Worm (Caenorhabditis elegans): Measurements from ENCODE around the gene dph-1.

Gene dph-1

DNA sequence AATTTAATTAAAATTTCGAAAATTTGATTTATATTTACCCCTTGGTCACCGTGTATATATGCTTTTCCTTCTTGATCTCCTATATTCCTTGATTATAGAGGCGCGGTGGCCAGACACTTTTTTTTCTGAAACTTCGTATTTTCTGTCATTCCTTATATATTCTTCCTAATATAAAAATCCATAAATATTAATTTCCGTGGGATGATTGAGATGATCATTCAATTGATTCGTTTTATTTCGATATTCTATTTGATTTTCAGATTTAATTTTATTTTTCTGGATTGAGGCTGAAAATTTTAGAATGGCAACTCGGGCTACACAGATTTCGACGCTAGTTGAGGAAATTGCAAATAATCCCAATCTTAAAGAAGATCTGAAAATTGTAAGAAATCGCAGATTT, at the start of gene dph-1:
Gene dph-1, plus strand, starts transcription at position 301 of the 400 bp plus-strand sequence.
- TF ChIP-seq mls-2 (tag; optimal IDR thresholded peaks at IDR 0.05) (no peak), ztf-11 (tag; optimal IDR thresholded peaks at IDR 0.05) (no peak), elt-3 (tag; optimal IDR thresholded peaks at IDR 0.05) (no peak), nhr-28 (tag; optimal IDR thresholded peaks at IDR 0.05) (no peak), nhr-12 (tag; optimal IDR thresholded peaks at IDR 0.05) (no peak), sptf-1 (tag; optimal IDR thresholded peaks at IDR 0.05) (no peak), mab-5 (tag; optimal IDR thresholded peaks at IDR 0.05) (no peak), unc-120 (tag; optimal IDR thresholded peaks at IDR 0.05; ENCODE audit: poor library complexity, severe bottlenecking) (no peak), mep-1 (tag; optimal IDR thresholded peaks at IDR 0.05) (no peak), nhr-76 (tag; optimal IDR thresholded peaks at IDR 0.05) (no peak), tbx-8 (GFP tag; optimal IDR thresholded peaks at IDR 0.05) (no peak), pha-4 (tag; optimal IDR thresholded peaks at IDR 0.05) (no peak), blmp-1 (tag; optimal IDR thresholded peaks at IDR 0.05) (no peak), unc-62 (GFP tag; optimal IDR thresholded peaks at IDR 0.05) (no peak), M03D4.4 (tag; optimal IDR thresholded peaks at IDR 0.05) (no peak), nhr-237 (tag; optimal IDR thresholded peaks at IDR 0.05) (no peak), unc-39 (tag; optimal IDR thresholded peaks at IDR 0.05) (no peak)

DNA sequence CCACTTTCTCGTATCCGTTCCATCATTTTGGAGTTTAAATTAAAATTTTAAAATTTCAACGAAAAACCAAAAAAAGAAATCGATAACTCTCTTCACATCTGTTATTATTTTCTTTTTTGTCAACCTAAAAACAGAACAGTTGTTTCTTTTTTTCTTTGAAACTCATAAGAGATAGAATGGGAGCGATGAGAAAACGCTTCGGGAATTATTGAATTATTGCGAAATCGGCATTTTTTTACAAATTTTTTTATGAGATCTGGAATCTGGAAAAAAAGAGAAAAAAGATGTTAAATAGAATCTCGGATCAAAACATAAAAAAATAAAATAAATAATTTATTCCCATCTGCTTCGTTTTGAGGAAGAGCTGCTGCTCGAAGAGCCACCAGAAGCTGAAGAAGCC, 49.2 kb upstream of the dph-1 start, which contains the start of gene C46F11.5:
Gene C46F11.5, minus strand, starts transcription at position 128 of the 400 bp plus-strand sequence.
- no peak for TF ChIP-seq zip-8 (tag; optimal IDR thresholded peaks at IDR 0.05)

DNA sequence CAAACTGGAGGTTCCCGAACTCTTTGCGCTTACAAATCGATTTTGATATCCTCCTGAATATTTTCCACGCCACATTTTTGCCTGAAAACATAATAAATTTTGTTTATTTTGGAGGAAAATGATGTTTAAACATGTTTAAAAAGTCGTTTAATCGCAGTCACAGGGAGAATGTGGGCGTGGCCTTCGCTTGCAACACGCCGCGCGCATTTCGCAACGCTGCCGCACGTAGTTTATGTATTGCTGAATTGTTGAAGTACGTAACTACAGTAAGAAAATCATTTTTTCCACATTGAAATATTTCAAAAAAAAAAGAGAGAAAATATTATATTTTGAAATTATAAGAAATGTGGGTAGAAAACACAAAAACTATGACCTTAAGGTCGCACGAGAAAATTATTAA, 42.5 kb upstream of the dph-1 start, which contains the start of gene C46F11.4:
Gene C46F11.4, minus strand, starts transcription at position 81 of the 400 bp plus-strand sequence.
- TF ChIP-seq M03D4.4 (tag; optimal IDR thresholded peaks at IDR 0.05), result peak; percentile 93
- peak; percentile 84 for TF ChIP-seq unc-120 (tag; optimal IDR thresholded peaks at IDR 0.05; ENCODE audit: poor library complexity, severe bottlenecking)
- TF ChIP-seq snpc-4 (tag; optimal IDR thresholded peaks at IDR 0.05), result no peak
- peak; percentile 73 for TF ChIP-seq lsy-2 (tag; optimal IDR thresholded peaks at IDR 0.05)
- TF ChIP-seq zip-8 (tag; optimal IDR thresholded peaks at IDR 0.05), result no peak
- peak; percentile 93 for TF ChIP-seq mls-2 (tag; optimal IDR thresholded peaks at IDR 0.05)
- peak; percentile 89 for TF ChIP-seq cnd-1 (tag; optimal IDR thresholded peaks at IDR 0.05)
- peak; percentile 74 for TF ChIP-seq bed-3 (GFP tag; optimal IDR thresholded peaks at IDR 0.05)
- TF ChIP-seq ceh-43 (GFP tag; optimal IDR thresholded peaks at IDR 0.05), result peak; percentile 89
- peak; percentile 95 for TF ChIP-seq sptf-1 (tag; optimal IDR thresholded peaks at IDR 0.05)
- TF ChIP-seq nhr-12 (tag; optimal IDR thresholded peaks at IDR 0.05), result peak; percentile 88
- peak; percentile 77 for TF ChIP-seq lin-32 (GFP tag; optimal IDR thresholded peaks at IDR 0.05)
- peak; percentile 79 for TF ChIP-seq tbx-8 (GFP tag; optimal IDR thresholded peaks at IDR 0.05)
- peak; percentile 52 for TF ChIP-seq nhr-237 (tag; optimal IDR thresholded peaks at IDR 0.05)
- TF ChIP-seq pha-4 (tag; optimal IDR thresholded peaks at IDR 0.05), result peak; percentile 69
- peak; percentile 9 for TF ChIP-seq ceh-39 (tag; optimal IDR thresholded peaks at IDR 0.05)
- peak; percentile 77 for TF ChIP-seq unc-39 (tag; optimal IDR thresholded peaks at IDR 0.05)
- no peak for TF ChIP-seq elt-1 (tag; optimal IDR thresholded peaks at IDR 0.05; ENCODE audit: borderline replicate concordance, insufficient read depth)
- peak; percentile 14 for TF ChIP-seq nhr-2 (tag; optimal IDR thresholded peaks at IDR 0.05)
- peak; percentile 29 for TF ChIP-seq unc-62 (GFP tag; optimal IDR thresholded peaks at IDR 0.05)
- peak; percentile 25 for TF ChIP-seq ces-1 (GFP tag; optimal IDR thresholded peaks at IDR 0.05)
- TF ChIP-seq elt-3 (tag; optimal IDR thresholded peaks at IDR 0.05), result no peak
- TF ChIP-seq ceh-83 (GFP tag; optimal IDR thresholded peaks at IDR 0.05), result peak; percentile 86
- peak; percentile 56 for TF ChIP-seq ham-2 (GFP tag; optimal IDR thresholded peaks at IDR 0.05)
- TF ChIP-seq drap-1 (GFP tag; optimal IDR thresholded peaks at IDR 0.05), result peak; percentile 89
- peak; percentile 84 for TF ChIP-seq hlh-1 (tag; optimal IDR thresholded peaks at IDR 0.05)
- TF ChIP-seq mab-5 (tag; optimal IDR thresholded peaks at IDR 0.05), result no peak
- peak; percentile 1 for TF ChIP-seq nhr-28 (tag; optimal IDR thresholded peaks at IDR 0.05)
- peak; percentile 61 for TF ChIP-seq flh-1 (GFP tag; optimal IDR thresholded peaks at IDR 0.05)
- peak; percentile 90 for TF ChIP-seq nhr-76 (tag; optimal IDR thresholded peaks at IDR 0.05)
- peak; percentile 73 for TF ChIP-seq lin-13 (tag; optimal IDR thresholded peaks at IDR 0.05)
- peak; percentile 80 for TF ChIP-seq mep-1 (tag; optimal IDR thresholded peaks at IDR 0.05)
- peak; percentile 61 for TF ChIP-seq blmp-1 (tag; optimal IDR thresholded peaks at IDR 0.05)
- TF ChIP-seq sem-2 (GFP tag; optimal IDR thresholded peaks at IDR 0.05), result peak; percentile 79
- TF ChIP-seq ztf-11 (tag; optimal IDR thresholded peaks at IDR 0.05), result peak; percentile 91
